Worm (Caenorhabditis elegans) whole organism, early embryonic: ENCODE results near the gene Y73F8A.12.

Source experiments
- F13C5.2 ChIP-seq: sonication (generic microtip); optimal IDR thresholded peaks from 2 replicates; lab custom pipeline; 2017; ENCODE audit warnings: mild to moderate bottlenecking, missing genetic modification characterization, inconsistent platforms, missing compliant biosample characterization
- aly-1 ChIP-seq: sonication (generic microtip); optimal IDR thresholded peaks from 2 replicates; lab custom pipeline; 2016; ENCODE audit warnings: missing genetic modification characterization, missing compliant biosample characterization
- ama-1 ChIP-seq: fragments of 150-350 bp; optimal IDR thresholded peaks from 2 replicates; lab custom pipeline; 2014
- ceh-13 ChIP-seq: fragments of 200-800 bp; sonication (Bioruptor generic); optimal IDR thresholded peaks from 2 replicates; lab custom pipeline; 2018; ENCODE audit warnings: mild to moderate bottlenecking, missing genetic modification characterization, missing compliant biosample characterization
- ceh-36 ChIP-seq: sonication (generic microtip); optimal IDR thresholded peaks from 2 replicates; lab custom pipeline; 2016; ENCODE audit warnings: missing genetic modification characterization, inconsistent platforms, missing compliant biosample characterization
- ets-7 ChIP-seq: sonication (generic microtip); optimal IDR thresholded peaks from 2 replicates; lab custom pipeline; 2016; ENCODE audit warnings: missing genotype, missing genetic modification characterization, missing compliant biosample characterization
- flt-1 ChIP-seq: fragments of 200-800 bp; sonication (Bioruptor generic); IDR thresholded peaks from 2 replicates; pipeline ENCODE4 v1.3.6; 2022; ENCODE audit warnings: missing genetic modification characterization, missing compliant biosample characterization
- hmbx-1 ChIP-seq: sonication (generic microtip); optimal IDR thresholded peaks from 2 replicates; lab custom pipeline; 2016; ENCODE audit warnings: mild to moderate bottlenecking, missing genetic modification characterization, missing compliant biosample characterization
- hnd-1 ChIP-seq: sonication (generic microtip); optimal IDR thresholded peaks from 2 replicates; lab custom pipeline; 2016; ENCODE audit warnings: missing genetic modification characterization, missing compliant biosample characterization
- pes-1 ChIP-seq: fragments of 200-800 bp; sonication (Bioruptor generic); IDR thresholded peaks from 2 replicates; pipeline ENCODE4 v1.3.6; 2022; ENCODE audit warnings: missing genetic modification reagents, missing genetic modification characterization, missing compliant biosample characterization
- scrt-1 ChIP-seq: fragments of 200-800 bp; sonication (Bioruptor generic); IDR thresholded peaks from 2 replicates; pipeline ENCODE4 v1.3.6; 2022; ENCODE audit warnings: missing genetic modification characterization, missing compliant biosample characterization
- sea-1 ChIP-seq: fragments of 200-800 bp; sonication (Bioruptor generic); conservative IDR thresholded peaks from 2 replicates; pipeline ENCODE4 v1.3.6; 2022; ENCODE audit warnings: missing genetic modification characterization, missing compliant biosample characterization
- tbx-11 ChIP-seq: fragments of 200-800 bp; sonication (Bioruptor generic); IDR thresholded peaks from 2 replicates; pipeline ENCODE4 v1.3.6; 2022; ENCODE audit warnings: missing genetic modification characterization, missing compliant biosample characterization
- tbx-37 ChIP-seq: fragments of 200-800 bp; sonication (Bioruptor generic); conservative IDR thresholded peaks from 2 replicates; pipeline ENCODE4 v1.3.6; 2022; ENCODE audit warnings: missing genetic modification reagents, missing genetic modification characterization, missing compliant biosample characterization

DNA sequence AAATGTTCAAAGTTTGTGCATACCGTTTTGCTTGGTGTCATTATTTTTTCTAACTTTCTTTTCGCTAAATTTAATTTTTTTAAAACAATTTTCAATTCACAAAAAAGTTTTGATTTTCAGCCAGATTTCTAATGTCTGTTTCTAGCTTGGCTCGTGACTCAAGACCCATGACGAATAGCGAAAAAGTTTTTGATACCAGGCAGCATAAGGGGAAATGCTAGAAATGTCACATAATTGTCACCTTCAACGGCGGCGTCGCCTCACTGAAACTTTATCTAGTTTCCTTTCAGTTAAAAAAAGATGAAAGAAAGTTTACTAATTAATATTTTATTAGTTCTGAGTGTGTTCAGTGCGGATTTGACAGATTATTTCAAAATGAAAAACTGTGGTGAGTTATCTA, 25.3 kb upstream of the Y73F8A.12 start, which contains the start of gene irld-59:
- TF ChIP-seq ama-1 (lab: Kevin White, UChicago): no peak
- TF ChIP-seq flt-1: no peak
- no peak for TF ChIP-seq hmbx-1 (tag; lab: Kevin White, UChicago)
- TF ChIP-seq pes-1 (GFP tag; lab: Robert Waterston, UW): no peak
- TF ChIP-seq tbx-11 (GFP tag; lab: Robert Waterston, UW): no peak
- TF ChIP-seq ceh-36 (tag; lab: Kevin White, UChicago): no peak
- TF ChIP-seq tbx-37 (GFP tag; lab: Robert Waterston, UW): no peak
- no peak for TF ChIP-seq ets-7 (tag; lab: Kevin White, UChicago)
- no peak for TF ChIP-seq ceh-13
- no peak for TF ChIP-seq aly-1 (tag; lab: Kevin White, UChicago)
- no peak for TF ChIP-seq scrt-1 (GFP tag; lab: Robert Waterston, UW)
- TF ChIP-seq hnd-1 (tag; lab: Kevin White, UChicago): no peak
- no peak for TF ChIP-seq F13C5.2 (tag; lab: Kevin White, UChicago)
- no peak for TF ChIP-seq sea-1 (GFP tag; lab: Robert Waterston, UW)
